Fruit fly (Drosophila melanogaster) whole organism, embryonic: ENCODE results near the gene CG46523.
A peak's percentile ranks its signal among the peaks of the same experiment; 100 is the strongest.

ENCODE experiments used
- CG10462 ChIP-seq: fragments of 200-800 bp; sonication (Bioruptor generic); optimal IDR thresholded peaks from 2 replicates; lab custom pipeline; 2016; ENCODE audit warnings: missing biosample characterization, missing genetic modification characterization
- CG12104 ChIP-seq: fragments of 200-800 bp; sonication (Bioruptor generic); optimal IDR thresholded peaks from 3 replicates; lab custom pipeline; 2016; ENCODE audit warnings: missing biosample characterization, missing genetic modification characterization
- CG14667 ChIP-seq: fragments of 200-800 bp; sonication (Bioruptor generic); IDR thresholded peaks from 2 replicates; pipeline ENCODE4 v1.3.6; 2022; ENCODE audit warnings: missing biosample characterization, missing genetic modification characterization
- CG14965 ChIP-seq: fragments of 200-800 bp; sonication (Bioruptor generic); optimal IDR thresholded peaks from 2 replicates; lab custom pipeline; 2016; ENCODE audit warnings: missing biosample characterization, missing genetic modification characterization, borderline replicate concordance
- CG1792 ChIP-seq: fragments of 200-800 bp; sonication (Bioruptor generic); optimal IDR thresholded peaks from 2 replicates; lab custom pipeline; 2016; ENCODE audit warnings: missing biosample characterization, missing genetic modification characterization
- CG18476 ChIP-seq: fragments of 200-800 bp; sonication (Bioruptor generic); optimal IDR thresholded peaks from 2 replicates; lab custom pipeline; 2016; ENCODE audit warnings: missing biosample characterization, mild to moderate bottlenecking, missing genetic modification characterization
- CG2678 ChIP-seq: fragments of 200-800 bp; sonication (Bioruptor generic); optimal IDR thresholded peaks from 3 replicates; lab custom pipeline; 2019; ENCODE audit warnings: missing biosample characterization, mild to moderate bottlenecking, missing genetic modification characterization, moderate library complexity
- CG2889 ChIP-seq: fragments of 200-800 bp; sonication (Bioruptor generic); IDR thresholded peaks from 3 replicates; pipeline ENCODE4 v1.3.6; 2022; ENCODE audit warnings: missing biosample characterization, missing genetic modification characterization
- CG31388 ChIP-seq: fragments of 200-800 bp; sonication (Bioruptor generic); optimal IDR thresholded peaks from 2 replicates; lab custom pipeline; 2016; ENCODE audit warnings: missing biosample characterization, missing genetic modification characterization
- CG32532 ChIP-seq: fragments of 200-800 bp; sonication (Bioruptor generic); IDR thresholded peaks from 2 replicates; pipeline ENCODE4 v1.3.6; 2022; ENCODE audit warnings: missing biosample characterization, missing genetic modification characterization
- CG3838 ChIP-seq: fragments of 200-800 bp; sonication (Bioruptor generic); optimal IDR thresholded peaks from 3 replicates; lab custom pipeline; 2016; ENCODE audit warnings: missing biosample characterization, missing genetic modification characterization
- CG4404 ChIP-seq: fragments of 200-800 bp; sonication (Bioruptor generic); IDR thresholded peaks from 2 replicates; pipeline ENCODE4 v1.3.6; 2022; ENCODE audit warnings: missing biosample characterization, missing genetic modification characterization
- CG6683 ChIP-seq: fragments of 200-800 bp; sonication (Bioruptor generic); optimal IDR thresholded peaks from 2 replicates; lab custom pipeline; 2017; ENCODE audit warnings: missing biosample characterization, mild to moderate bottlenecking, missing genetic modification characterization, missing genetic modification reagents
- CG7987 ChIP-seq: fragments of 200-800 bp; sonication (Bioruptor generic); optimal IDR thresholded peaks from 2 replicates; lab custom pipeline; 2018; ENCODE audit warnings: missing biosample characterization, mild to moderate bottlenecking, missing genetic modification characterization, moderate library complexity
- CG8089 ChIP-seq: fragments of 200-800 bp; sonication (Bioruptor generic); optimal IDR thresholded peaks from 3 replicates; lab custom pipeline; 2016; ENCODE audit warnings: missing biosample characterization, missing genetic modification characterization
- CG9437 ChIP-seq: fragments of 200-800 bp; sonication (Bioruptor generic); optimal IDR thresholded peaks from 2 replicates; lab custom pipeline; 2018; ENCODE audit warnings: missing biosample characterization, mild to moderate bottlenecking, missing genetic modification characterization
- CG9727 ChIP-seq: fragments of 200-800 bp; sonication (Bioruptor generic); optimal IDR thresholded peaks from 3 replicates; lab custom pipeline; 2017; ENCODE audit warnings: missing biosample characterization, mild to moderate bottlenecking, missing genetic modification characterization
- CkIIα-i1 ChIP-seq: fragments of 200-800 bp; sonication (Bioruptor generic); IDR thresholded peaks from 2 replicates; pipeline ENCODE4 v1.3.6; 2022; ENCODE audit warnings: missing biosample characterization, missing genetic modification characterization
- D19A ChIP-seq: fragments of 200-800 bp; optimal IDR thresholded peaks from 3 replicates; lab custom pipeline; 2019; ENCODE audit warnings: missing biosample characterization, mild to moderate bottlenecking, missing genetic modification characterization, moderate library complexity
- Dek ChIP-seq: fragments of 200-800 bp; sonication (Bioruptor generic); optimal IDR thresholded peaks from 3 replicates; lab custom pipeline; 2019; ENCODE audit warnings: missing biosample characterization, mild to moderate bottlenecking, missing genetic modification characterization, moderate library complexity
- Doc3 ChIP-seq: fragments of 200-800 bp; sonication (Bioruptor generic); IDR thresholded peaks from 3 replicates; pipeline ENCODE4 v1.3.6; 2022; ENCODE audit warnings: missing biosample characterization, missing genetic modification characterization; ENCODE audit not compliant: partially characterized antibody
- Drgx ChIP-seq: fragments of 200-800 bp; sonication (Bioruptor generic); IDR thresholded peaks from 2 replicates; pipeline ENCODE4 v1.3.6; 2022; ENCODE audit warnings: missing biosample characterization, missing genetic modification characterization
- E2f2 ChIP-seq: fragments of 200-800 bp; sonication (Bioruptor generic); IDR thresholded peaks from 2 replicates; pipeline ENCODE4 v1.3.6; 2022; ENCODE audit warnings: missing biosample characterization, missing genetic modification characterization
- HLH54F ChIP-seq: fragments of 200-800 bp; sonication (Bioruptor generic); optimal IDR thresholded peaks from 3 replicates; lab custom pipeline; 2016; ENCODE audit warnings: missing biosample characterization, missing genetic modification characterization
- HLHmδ ChIP-seq: fragments of 200-800 bp; sonication (Bioruptor generic); optimal IDR thresholded peaks from 2 replicates; lab custom pipeline; 2018; ENCODE audit warnings: missing biosample characterization, mild to moderate bottlenecking, missing genetic modification characterization, moderate library complexity
- Hmx ChIP-seq: fragments of 200-800 bp; sonication (Bioruptor generic); optimal IDR thresholded peaks from 2 replicates; lab custom pipeline; 2016; ENCODE audit warnings: missing biosample characterization, missing genetic modification characterization
- Hr78 ChIP-seq, 2 experiments: fragments of 200-800 bp in 1 of 2; fragments of >200 bp in 1 of 2; sonication (Bioruptor generic) in 1 of 2; optimal IDR thresholded peaks; 2 replicates each; lab custom pipeline; 2017 to 2019; ENCODE audit warnings: missing biosample characterization in 2 of 2, missing genetic modification characterization in 2 of 2, mild to moderate bottlenecking in 1 of 2, moderate library complexity in 1 of 2
- Lim3 ChIP-seq: fragments of 200-800 bp; sonication (Bioruptor generic); IDR thresholded peaks from 2 replicates; pipeline ENCODE4 v1.3.6; 2022; ENCODE audit warnings: missing biosample characterization, missing genetic modification characterization
- Ptx1 ChIP-seq: fragments of 200-800 bp; sonication (Bioruptor generic); IDR thresholded peaks from 2 replicates; pipeline ENCODE4 v1.3.6; 2022; ENCODE audit warnings: missing biosample characterization, missing genetic modification characterization
- Ravus ChIP-seq: fragments of 200-800 bp; sonication (Bioruptor generic); IDR thresholded peaks from 2 replicates; pipeline ENCODE4 v1.3.6; 2022; ENCODE audit warnings: missing biosample characterization, missing genetic modification characterization
- Six4 ChIP-seq: fragments of 200-800 bp; sonication (Bioruptor generic); optimal IDR thresholded peaks from 2 replicates; lab custom pipeline; 2016; ENCODE audit warnings: missing biosample characterization, missing genetic modification characterization
- Sox102F ChIP-seq: fragments of 200-800 bp; sonication (Bioruptor generic); optimal IDR thresholded peaks from 2 replicates; lab custom pipeline; 2018; ENCODE audit warnings: missing biosample characterization, mild to moderate bottlenecking, missing genetic modification characterization, moderate library complexity
- Sry-δ ChIP-seq: fragments of 200-800 bp; sonication (Bioruptor generic); optimal IDR thresholded peaks from 2 replicates; lab custom pipeline; 2016; ENCODE audit warnings: missing biosample characterization, missing genetic modification characterization
- ap ChIP-seq: fragments of 200-800 bp; sonication (Bioruptor generic); IDR thresholded peaks from 2 replicates; pipeline ENCODE4 v1.3.6; 2022; ENCODE audit warnings: missing biosample characterization, missing genetic modification characterization
- ash1 ChIP-seq: fragments of 200-800 bp; sonication (Bioruptor generic); optimal IDR thresholded peaks from 2 replicates; lab custom pipeline; 2018; ENCODE audit warnings: missing biosample characterization, mild to moderate bottlenecking, missing genetic modification characterization
- az2 ChIP-seq: fragments of 200-800 bp; sonication (Bioruptor generic); optimal IDR thresholded peaks from 3 replicates; lab custom pipeline; 2016; ENCODE audit warnings: missing biosample characterization, missing genetic modification characterization
- cg ChIP-seq: fragments of 200-800 bp; sonication (Bioruptor generic); optimal IDR thresholded peaks from 3 replicates; lab custom pipeline; 2019; ENCODE audit warnings: missing biosample characterization, mild to moderate bottlenecking, missing genetic modification characterization, moderate library complexity
- dpn ChIP-seq, 2 experiments: fragments of 200-800 bp; sonication (Bioruptor generic); optimal IDR thresholded peaks; 3 replicates each; lab custom pipeline; 2016; ENCODE audit warnings: missing biosample characterization in 2 of 2, missing genetic modification characterization in 2 of 2
- dysf ChIP-seq: fragments of 200-800 bp; sonication (Bioruptor generic); IDR thresholded peaks from 3 replicates; pipeline ENCODE4 v1.3.6; 2022; ENCODE audit warnings: missing biosample characterization, missing genetic modification characterization
- esg ChIP-seq: fragments of 200-800 bp; sonication (Bioruptor generic); conservative IDR thresholded peaks from 2 replicates; pipeline ENCODE4 v1.3.6; 2022; ENCODE audit warnings: missing biosample characterization, missing genetic modification characterization
- gcm ChIP-seq: fragments of 200-800 bp; sonication (Bioruptor generic); optimal IDR thresholded peaks from 2 replicates; lab custom pipeline; 2019; ENCODE audit warnings: missing biosample characterization, mild to moderate bottlenecking, missing genetic modification characterization, moderate library complexity
- grau ChIP-seq: fragments of 200-800 bp; optimal IDR thresholded peaks from 3 replicates; lab custom pipeline; 2019; ENCODE audit warnings: missing biosample characterization, mild to moderate bottlenecking, missing genetic modification characterization, moderate library complexity
- hb ChIP-seq: fragments of 200-800 bp; sonication (Bioruptor generic); IDR thresholded peaks from 3 replicates; pipeline ENCODE4 v1.3.6; 2022; ENCODE audit warnings: missing biosample characterization, missing genetic modification characterization; ENCODE audit not compliant: partially characterized antibody
- inv ChIP-seq: fragments of 200-800 bp; sonication (Bioruptor generic); IDR thresholded peaks from 2 replicates; pipeline ENCODE4 v1.3.6; 2022; ENCODE audit warnings: missing biosample characterization, missing genetic modification characterization; ENCODE audit not compliant: partially characterized antibody
- klu ChIP-seq: fragments of 200-800 bp; sonication (Bioruptor generic); IDR thresholded peaks from 2 replicates; pipeline ENCODE4 v1.3.6; 2022; ENCODE audit warnings: missing biosample characterization, missing genetic modification characterization
- sc ChIP-seq, 3 experiments: fragments of >200 bp in 2 of 3; fragments of 200-800 bp in 1 of 3; sonication (Bioruptor generic) in 1 of 3; optimal IDR thresholded peaks; 2 replicates in 2 of 3; 3 replicates in 1 of 3; lab custom pipeline; 2017; ENCODE audit warnings: mild to moderate bottlenecking in 1 of 3, missing biosample characterization in 1 of 3, missing genetic modification characterization in 1 of 3, missing genetic modification reagents in 1 of 3
- sisA ChIP-seq: fragments of 200-800 bp; sonication (Bioruptor generic); IDR thresholded peaks from 2 replicates; pipeline ENCODE4 v1.3.6; 2022; ENCODE audit warnings: missing biosample characterization, missing genetic modification characterization
- sna ChIP-seq: fragments of 200-800 bp; sonication (Bioruptor generic); IDR thresholded peaks from 2 replicates; pipeline ENCODE4 v1.3.6; 2022; ENCODE audit warnings: missing biosample characterization, missing genetic modification characterization; ENCODE audit not compliant: partially characterized antibody
- ttk ChIP-seq: fragments of 200-800 bp; sonication (Bioruptor generic); IDR thresholded peaks from 2 replicates; pipeline ENCODE4 v2.1.2; 2022; ENCODE audit warnings: missing biosample characterization, missing genetic modification characterization
- tup ChIP-seq: fragments of 200-800 bp; sonication (Bioruptor generic); optimal IDR thresholded peaks from 2 replicates; lab custom pipeline; 2016; ENCODE audit warnings: missing biosample characterization, mild to moderate bottlenecking, missing genetic modification characterization, moderate library complexity
- vvl ChIP-seq: fragments of 200-800 bp; sonication (Bioruptor generic); IDR thresholded peaks from 2 replicates; pipeline ENCODE4 v1.3.6; 2022; ENCODE audit warnings: missing biosample characterization, missing genetic modification characterization

The CG46523 gene

dm6 chr3L:1962964-1963363 lies 24.1 kb upstream of the CG46523 start, which contains the start of gene SCOT:
SCOT (plus strand) TSS chr3L:1963143.
- TF ChIP-seq tup (GFP tag; lab: Kevin White, UChicago): no peak
- TF ChIP-seq Hr78 (GFP tag; optimal IDR thresholded peaks at IDR 0.05; lab: Kevin White, UChicago): no peak
- TF ChIP-seq gcm (GFP tag; lab: Kevin White, UChicago): no peak
- TF ChIP-seq CG10462: no peak
- TF ChIP-seq cg: no peak
- TF ChIP-seq CG9727 (GFP tag; lab: Kevin White, UChicago): peak; percentile 36
- TF ChIP-seq D19A: no peak
- peak; percentile 53 for TF ChIP-seq CG4404
- peak; percentile 87 for TF ChIP-seq dysf (GFP tag; lab: Robert Waterston, UW)
- no peak for TF ChIP-seq CG3838 (GFP tag; lab: Kevin White, UChicago)
- no peak for TF ChIP-seq CG14965
- TF ChIP-seq CG18476 (GFP tag; lab: Kevin White, UChicago): no peak
- no peak for TF ChIP-seq CG12104 (GFP tag; lab: Kevin White, UChicago)
- peak; percentile 60 to 76 for TF ChIP-seq dpn (GFP tag; optimal IDR thresholded peaks at IDR 0.05; lab: Kevin White, UChicago)
- peak; percentile 57; the same call in 1 of the 2 replicates for TF ChIP-seq E2f2 (GFP tag; lab: Robert Waterston, UW)
- no peak for TF ChIP-seq sna (GFP tag; lab: Robert Waterston, UW)
- peak; percentile 50; the same call in 1 of the 3 replicates for TF ChIP-seq CG2889 (GFP tag; lab: Robert Waterston, UW)
- peak; percentile 61 for TF ChIP-seq HLH54F (GFP tag; lab: Kevin White, UChicago)
- no peak for TF ChIP-seq HLHmδ (GFP tag; lab: Kevin White, UChicago)
- TF ChIP-seq Hmx (GFP tag; lab: Kevin White, UChicago): no peak
- TF ChIP-seq Sry-δ (GFP tag; lab: Kevin White, UChicago): no peak
- TF ChIP-seq ttk (GFP tag; lab: Robert Waterston, UW): peak; percentile 87
- TF ChIP-seq ash1 (GFP tag; lab: Kevin White, UChicago): no peak
- TF ChIP-seq sisA (GFP tag; lab: Robert Waterston, UW): peak; percentile 77
- TF ChIP-seq Six4 (GFP tag; lab: Kevin White, UChicago): no peak
- no peak for TF ChIP-seq CG31388 (GFP tag; lab: Kevin White, UChicago)
- TF ChIP-seq Ptx1: peak; percentile 90
- TF ChIP-seq CG8089 (GFP tag; lab: Kevin White, UChicago): peak; percentile 48
- peak; percentile 72 for TF ChIP-seq CG32532
- peak; percentile 33 for TF ChIP-seq CG9437 (GFP tag; lab: Kevin White, UChicago)
- TF ChIP-seq vvl: peak; percentile 91
- TF ChIP-seq CkIIα-i1: no peak
- no peak; the same call in 1 of the 2 replicates for TF ChIP-seq Ravus (GFP tag; lab: Robert Waterston, UW)
- TF ChIP-seq Drgx: peak; percentile 98
- peak; percentile 81 for TF ChIP-seq esg (GFP tag; lab: Robert Waterston, UW)
- no peak for TF ChIP-seq inv (GFP tag; lab: Robert Waterston, UW)
- TF ChIP-seq Sox102F (GFP tag; lab: Kevin White, UChicago): peak; percentile 85
- TF ChIP-seq sc (optimal IDR thresholded peaks at IDR 0.05; lab: Kevin White, UChicago): no peak
- no peak for TF ChIP-seq sc (GFP tag; optimal IDR thresholded peaks at IDR 0.05; lab: Kevin White, UChicago)
- peak; percentile 71 for TF ChIP-seq ap (GFP tag; lab: Robert Waterston, UW)
- TF ChIP-seq CG14667 (GFP tag; lab: Robert Waterston, UW): peak; percentile 71
- no peak for TF ChIP-seq Dek (tag; lab: Kevin White, UChicago)
- TF ChIP-seq CG6683: no peak
- TF ChIP-seq hb (GFP tag; lab: Robert Waterston, UW): no peak
- peak; percentile 95 for TF ChIP-seq grau (tag; lab: Kevin White, UChicago)
- TF ChIP-seq klu (GFP tag; lab: Robert Waterston, UW): peak; percentile 62; the same call in 1 of the 2 replicates
- no peak for TF ChIP-seq Lim3 (GFP tag; lab: Robert Waterston, UW)
- TF ChIP-seq Doc3 (GFP tag; lab: Robert Waterston, UW): no peak
- TF ChIP-seq CG2678: no peak
- no peak for TF ChIP-seq CG7987 (GFP tag; lab: Kevin White, UChicago)
- TF ChIP-seq CG1792 (GFP tag; lab: Kevin White, UChicago): no peak
- TF ChIP-seq az2: peak; percentile 77
